Fruit fly (Drosophila melanogaster) whole organism, prepupa: ENCODE data around the gene CG9270.

ENCODE experiments used
- CG10631 ChIP-seq: fragments of 200-800 bp; sonication (Bioruptor generic); optimal IDR thresholded peaks from 2 replicates; lab custom pipeline; 2016; ENCODE audit warnings: missing biosample characterization, missing genetic modification characterization
- CG10669 ChIP-seq: fragments of 200-800 bp; sonication (Bioruptor generic); optimal IDR thresholded peaks from 3 replicates; lab custom pipeline; 2018; ENCODE audit warnings: missing biosample characterization, mild to moderate bottlenecking, missing genetic modification characterization, moderate library complexity
- CG11902 ChIP-seq: fragments of 200-800 bp; sonication (Bioruptor generic); optimal IDR thresholded peaks from 3 replicates; lab custom pipeline; 2016; ENCODE audit warnings: missing biosample characterization, missing genetic modification characterization
- CG15336 ChIP-seq: fragments of 200-800 bp; sonication (Bioruptor generic); IDR thresholded peaks from 2 replicates; pipeline ENCODE4 v1.3.6; 2022; ENCODE audit warnings: missing biosample characterization, missing genetic modification characterization
- CG1621 ChIP-seq: fragments of 200-800 bp; sonication (Bioruptor generic); optimal IDR thresholded peaks from 3 replicates; lab custom pipeline; 2018; ENCODE audit warnings: missing biosample characterization, mild to moderate bottlenecking, missing genetic modification characterization
- CG16779 ChIP-seq: fragments of 200-800 bp; sonication (Bioruptor generic); optimal IDR thresholded peaks from 3 replicates; lab custom pipeline; 2017; ENCODE audit warnings: missing biosample characterization, mild to moderate bottlenecking, missing genetic modification characterization
- CG3032 ChIP-seq: fragments of 200-800 bp; optimal IDR thresholded peaks from 2 replicates; lab custom pipeline; 2019; ENCODE audit warnings: missing biosample characterization, mild to moderate bottlenecking, missing genetic modification characterization, moderate library complexity
- CG32006 ChIP-seq: fragments of 200-800 bp; sonication (Bioruptor generic); optimal IDR thresholded peaks from 3 replicates; lab custom pipeline; 2017; ENCODE audit warnings: missing biosample characterization, mild to moderate bottlenecking, missing genetic modification characterization
- CG34406 ChIP-seq: fragments of 200-800 bp; sonication (Bioruptor generic); optimal IDR thresholded peaks from 3 replicates; lab custom pipeline; 2016; ENCODE audit warnings: missing biosample characterization, missing genetic modification characterization
- CG3919 ChIP-seq: fragments of 200-800 bp; sonication (Bioruptor generic); optimal IDR thresholded peaks from 3 replicates; lab custom pipeline; 2016; ENCODE audit warnings: missing biosample characterization, missing genetic modification characterization
- CG4318 ChIP-seq: fragments of 200-800 bp; sonication (Bioruptor generic); optimal IDR thresholded peaks from 3 replicates; lab custom pipeline; 2017; ENCODE audit warnings: missing biosample characterization, mild to moderate bottlenecking, missing genetic modification characterization
- CG6163 ChIP-seq: fragments of 200-800 bp; sonication (Bioruptor generic); IDR thresholded peaks from 3 replicates; pipeline ENCODE4 v1.3.6; 2022; ENCODE audit warnings: missing biosample characterization, missing genetic modification characterization
- CG6276 ChIP-seq: fragments of 200-800 bp; sonication (Bioruptor generic); optimal IDR thresholded peaks from 2 replicates; lab custom pipeline; 2017; ENCODE audit warnings: missing biosample characterization, mild to moderate bottlenecking, missing genetic modification characterization
- CG6792 ChIP-seq: fragments of 200-800 bp; sonication (Bioruptor generic); optimal IDR thresholded peaks from 3 replicates; lab custom pipeline; 2016; ENCODE audit warnings: missing biosample characterization, missing genetic modification characterization
- CG6808 ChIP-seq: fragments of 200-800 bp; sonication (Bioruptor generic); optimal IDR thresholded peaks from 3 replicates; lab custom pipeline; 2017; ENCODE audit warnings: missing biosample characterization, missing genetic modification characterization, mild to moderate bottlenecking, moderate library complexity, missing genetic modification reagents
- CG8119 ChIP-seq: fragments of 200-800 bp; sonication (Bioruptor generic); IDR thresholded peaks from 3 replicates; pipeline ENCODE4 v1.3.6; 2022; ENCODE audit warnings: missing biosample characterization, missing genetic modification characterization
- CG8632 ChIP-seq: fragments of 200-800 bp; sonication (Bioruptor generic); optimal IDR thresholded peaks from 3 replicates; lab custom pipeline; 2016; ENCODE audit warnings: missing biosample characterization, missing genetic modification characterization
- CG9139 ChIP-seq: fragments of 200-800 bp; sonication (Bioruptor generic); optimal IDR thresholded peaks from 3 replicates; lab custom pipeline; 2017; ENCODE audit warnings: missing biosample characterization, mild to moderate bottlenecking, missing genetic modification characterization
- Eip75B ChIP-seq: fragments of 200-800 bp; sonication (Bioruptor generic); optimal IDR thresholded peaks from 3 replicates; lab custom pipeline; 2016; ENCODE audit warnings: missing biosample characterization, missing genetic modification characterization
- Eip78C ChIP-seq: fragments of 200-800 bp; sonication (Bioruptor generic); peaks from one replicate; lab custom pipeline; 2016; ENCODE audit warnings: missing biosample characterization, missing genetic modification characterization
- Eip93F ChIP-seq: fragments of 200-800 bp; sonication (Bioruptor generic); optimal IDR thresholded peaks from 2 replicates; lab custom pipeline; 2016; ENCODE audit warnings: missing biosample characterization, mild to moderate bottlenecking, missing genetic modification characterization
- Ets21C ChIP-seq: fragments of 200-800 bp; sonication (Bioruptor generic); optimal IDR thresholded peaks from 3 replicates; lab custom pipeline; 2016; ENCODE audit warnings: missing biosample characterization, missing genetic modification characterization
- Ets96B ChIP-seq: fragments of 200-800 bp; optimal IDR thresholded peaks from 2 replicates; lab custom pipeline; 2019; ENCODE audit warnings: missing biosample characterization, mild to moderate bottlenecking, missing genetic modification characterization, moderate library complexity
- Hr39 ChIP-seq: fragments of 200-800 bp; sonication (Bioruptor generic); optimal IDR thresholded peaks from 2 replicates; lab custom pipeline; 2016; ENCODE audit warnings: missing biosample characterization, missing genetic modification characterization
- Met ChIP-seq: fragments of 200-800 bp; sonication (Bioruptor generic); optimal IDR thresholded peaks from 3 replicates; lab custom pipeline; 2016; ENCODE audit warnings: missing biosample characterization, missing genetic modification characterization
- OdsH ChIP-seq: fragments of 200-800 bp; sonication (Bioruptor generic); optimal IDR thresholded peaks from 3 replicates; lab custom pipeline; 2016; ENCODE audit warnings: missing biosample characterization, missing genetic modification characterization
- Smox ChIP-seq: fragments of 200-800 bp; sonication (Bioruptor generic); optimal IDR thresholded peaks from 3 replicates; lab custom pipeline; 2016; ENCODE audit warnings: missing biosample characterization, missing genetic modification characterization
- Sox102F ChIP-seq: fragments of 200-800 bp; sonication (Bioruptor generic); optimal IDR thresholded peaks from 2 replicates; lab custom pipeline; 2016; ENCODE audit warnings: missing biosample characterization, mild to moderate bottlenecking, missing genetic modification characterization
- Sox15 ChIP-seq: fragments of 200-800 bp; sonication (Bioruptor generic); optimal IDR thresholded peaks from 3 replicates; lab custom pipeline; 2016; ENCODE audit warnings: missing biosample characterization, missing genetic modification characterization
- achi ChIP-seq: fragments of 200-800 bp; sonication (Bioruptor generic); optimal IDR thresholded peaks from 3 replicates; lab custom pipeline; 2016; ENCODE audit warnings: missing biosample characterization, missing genetic modification characterization
- cyc ChIP-seq: fragments of 200-800 bp; sonication (Bioruptor generic); optimal IDR thresholded peaks from 3 replicates; lab custom pipeline; 2016; ENCODE audit warnings: missing biosample characterization, missing genetic modification characterization
- dsx ChIP-seq: fragments of 200-800 bp; optimal IDR thresholded peaks from 3 replicates; lab custom pipeline; 2019; ENCODE audit warnings: missing biosample characterization, mild to moderate bottlenecking, missing genetic modification characterization, moderate library complexity; ENCODE audit not compliant: poor library complexity, severe bottlenecking
- eg ChIP-seq: fragments of 200-800 bp; sonication (Bioruptor generic); IDR thresholded peaks from 3 replicates; pipeline ENCODE4 v1.3.6; 2022; ENCODE audit warnings: missing biosample characterization, missing genetic modification characterization
- esn ChIP-seq: fragments of 200-800 bp; sonication (Bioruptor generic); optimal IDR thresholded peaks from 2 replicates; lab custom pipeline; 2016; ENCODE audit warnings: missing biosample characterization, mild to moderate bottlenecking, missing genetic modification characterization, moderate library complexity
- fd85E ChIP-seq: fragments of 200-800 bp; sonication (Bioruptor generic); optimal IDR thresholded peaks from 3 replicates; lab custom pipeline; 2016; ENCODE audit warnings: missing biosample characterization, missing genetic modification characterization
- fkh ChIP-seq: fragments of 200-800 bp; sonication (Bioruptor generic); optimal IDR thresholded peaks from 3 replicates; lab custom pipeline; 2017; ENCODE audit warnings: missing biosample characterization, mild to moderate bottlenecking, missing genetic modification characterization, moderate library complexity
- lz ChIP-seq: fragments of 200-800 bp; sonication (Bioruptor generic); optimal IDR thresholded peaks from 3 replicates; lab custom pipeline; 2016; ENCODE audit warnings: missing biosample characterization, missing genetic modification characterization
- salr ChIP-seq, 2 experiments: fragments of 200-800 bp; sonication (Bioruptor generic); optimal IDR thresholded peaks; 3 replicates each; lab custom pipeline; 2016 to 2018; ENCODE audit warnings: missing biosample characterization in 2 of 2, missing genetic modification characterization in 2 of 2, mild to moderate bottlenecking in 1 of 2
- ss ChIP-seq, 2 experiments: fragments of 200-800 bp; sonication (Bioruptor generic); optimal IDR thresholded peaks; 2 replicates in 1 of 2; 3 replicates in 1 of 2; lab custom pipeline; 2017 to 2018; ENCODE audit warnings: mild to moderate bottlenecking in 2 of 2, missing biosample characterization in 2 of 2, missing genetic modification characterization in 2 of 2, moderate library complexity in 1 of 2
- svp ChIP-seq: fragments of 200-800 bp; sonication (Bioruptor generic); peaks from one replicate; lab custom pipeline; 2016; ENCODE audit warnings: missing biosample characterization, missing genetic modification characterization
- vri ChIP-seq: fragments of 200-800 bp; sonication (Bioruptor generic); optimal IDR thresholded peaks from 3 replicates; lab custom pipeline; 2016; ENCODE audit warnings: missing biosample characterization, mild to moderate bottlenecking, missing genetic modification characterization

CG9270 gene

dm6 chr2L:20956836-20957235, 22.9 kb upstream of the CG9270 start (continued):
- TF ChIP-seq CG34406 (GFP tag; lab: Kevin White, UChicago) (peak; percentile 70), Eip93F (GFP tag; lab: Kevin White, UChicago) (no peak), svp (GFP tag; lab: Kevin White, UChicago) (peak; percentile 77), eg (GFP tag; lab: Robert Waterston, UW) (no peak), Ets21C (peak; percentile 15), CG1621 (tag; lab: Kevin White, UChicago) (peak; percentile 2), CG8632 (GFP tag; lab: Kevin White, UChicago) (peak; percentile 62), ss (GFP tag; optimal IDR thresholded peaks at IDR 0.05; lab: Kevin White, UChicago) (peak; percentile 70 to 79), cyc (peak; percentile 40), lz (GFP tag; lab: Kevin White, UChicago) (peak; percentile 47), CG6276 (GFP tag; lab: Kevin White, UChicago) (no peak), Hr39 (GFP tag; lab: Kevin White, UChicago) (peak; percentile 22), CG3032 (peak; percentile 79), CG10669 (GFP tag; lab: Kevin White, UChicago) (peak; percentile 69), CG15336 (GFP tag; lab: Robert Waterston, UW) (0 out of 2 replicates have a peak, but pooled peaks have one; percentile 20), CG6163 (no peak), CG6792 (GFP tag; lab: Kevin White, UChicago) (peak; percentile 18), esn (GFP tag; lab: Kevin White, UChicago) (peak; percentile 70), CG9139 (GFP tag; lab: Kevin White, UChicago) (peak; percentile 46), CG16779 (tag; lab: Kevin White, UChicago) (no peak), vri (GFP tag; lab: Kevin White, UChicago) (no peak), Sox102F (GFP tag; lab: Kevin White, UChicago) (peak; percentile 40), Met (GFP tag; lab: Kevin White, UChicago) (peak; percentile 74), OdsH (GFP tag; lab: Kevin White, UChicago) (peak; percentile 42), CG10631 (GFP tag; lab: Kevin White, UChicago) (peak; percentile 49), fkh (GFP tag; lab: Kevin White, UChicago) (no peak), Sox15 (GFP tag; lab: Kevin White, UChicago) (no peak), CG3919 (peak; percentile 41), CG8119 (0 out of 3 replicates have a peak, but pooled peaks have one; percentile 22), CG32006 (GFP tag; lab: Kevin White, UChicago) (peak; percentile 46), Ets96B (peak; percentile 56), Eip78C (GFP tag; lab: Kevin White, UChicago) (peak; percentile 88), CG11902 (peak; percentile 22), CG4318 (GFP tag; lab: Kevin White, UChicago) (peak; percentile 25), CG6808 (peak; percentile 82), Eip75B (peak; percentile 45)

dm6 chr2L:20951320-20951719, 17.4 kb upstream of the CG9270 start:
- TF ChIP-seq fd85E (GFP tag; lab: Kevin White, UChicago) (no peak), Smox (GFP tag; lab: Kevin White, UChicago) (no peak)

DNA sequence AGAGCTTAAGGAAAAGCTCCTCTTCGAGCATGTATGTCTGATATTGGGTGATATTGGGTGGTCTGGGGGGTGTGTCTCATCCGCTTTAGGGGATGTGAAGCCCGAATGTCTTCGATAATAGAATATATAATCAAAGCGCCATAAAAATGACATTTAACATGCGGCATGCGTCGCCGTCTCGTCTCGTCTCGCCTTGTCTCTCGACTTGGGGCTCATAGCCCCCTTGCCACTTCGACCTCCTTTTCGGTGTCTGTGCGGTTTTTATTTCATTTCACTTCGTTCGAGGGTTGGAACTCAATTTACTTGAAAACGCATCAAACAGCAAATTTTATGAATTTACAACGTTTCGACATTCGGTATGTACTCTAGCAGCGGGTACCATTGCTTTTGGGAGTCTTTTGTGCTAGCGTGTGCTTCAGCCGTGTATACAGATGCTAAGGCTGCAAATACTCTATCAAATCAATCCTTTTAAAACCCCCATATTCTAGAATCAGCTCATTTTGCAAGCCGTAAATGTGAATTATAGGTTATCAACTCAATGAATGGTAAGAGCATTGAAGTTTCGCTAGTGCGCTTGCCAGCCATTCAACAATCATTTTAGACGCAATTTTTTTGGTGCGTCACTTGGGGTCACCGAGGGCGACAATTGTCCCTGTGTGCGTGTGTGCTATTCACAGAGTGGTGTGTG, 16.7 kb upstream of the CG9270 start:
- TF ChIP-seq CG8119 (no peak), achi (GFP tag; lab: Kevin White, UChicago) (no peak), dsx (GFP tag; lab: Kevin White, UChicago) (no peak), CG6276 (GFP tag; lab: Kevin White, UChicago) (no peak), CG10631 (GFP tag; lab: Kevin White, UChicago) (no peak), Met (GFP tag; lab: Kevin White, UChicago) (peak; percentile 1), vri (GFP tag; lab: Kevin White, UChicago) (no peak), salr (GFP tag; optimal IDR thresholded peaks at IDR 0.05; lab: Kevin White, UChicago) (no peak), svp (GFP tag; lab: Kevin White, UChicago) (peak; percentile 45)
